Fruit fly (Drosophila melanogaster): ENCODE measurements around the gene Ost48.

Ost48 gene

dm6 chrX:9192429-9192828 lies 34.1 kb upstream of the Ost48 start, which contains the start of gene CG12056 (continued):
- TF ChIP-seq CG30403 (GFP tag; optimal IDR thresholded peaks at IDR 0.05) (no peak), az2 (GFP tag; optimal IDR thresholded peaks at IDR 0.05) (no peak), sim (GFP tag; IDR thresholded peaks at IDR 0.05) (no peak), corto (GFP tag; optimal IDR thresholded peaks at IDR 0.05) (no peak), slbo (GFP tag; IDR thresholded peaks at IDR 0.05) (no peak), CG17186 (GFP tag; optimal IDR thresholded peaks at IDR 0.05) (peak; percentile 91), NFAT (GFP tag; IDR thresholded peaks at IDR 0.05) (no peak), CG11696 (GFP tag; IDR thresholded peaks at IDR 0.05) (no peak), CG18619 (GFP tag; optimal IDR thresholded peaks at IDR 0.05) (no peak), dati (GFP tag; IDR thresholded peaks at IDR 0.05) (no peak), CG11723 (GFP tag; optimal IDR thresholded peaks at IDR 0.05) (no peak), MBD-R2 (GFP tag; IDR thresholded peaks at IDR 0.05) (peak; percentile 55), CG15514 (GFP tag; optimal IDR thresholded peaks at IDR 0.05) (peak; percentile 98), grau (tag; optimal IDR thresholded peaks at IDR 0.05) (peak; percentile 22), CG17568 (GFP tag; optimal IDR thresholded peaks at IDR 0.05) (no peak), Ets65A (GFP tag) (peak; percentile 20), MESR4 (GFP tag; optimal IDR thresholded peaks at IDR 0.05) (peak; percentile 31)

DNA sequence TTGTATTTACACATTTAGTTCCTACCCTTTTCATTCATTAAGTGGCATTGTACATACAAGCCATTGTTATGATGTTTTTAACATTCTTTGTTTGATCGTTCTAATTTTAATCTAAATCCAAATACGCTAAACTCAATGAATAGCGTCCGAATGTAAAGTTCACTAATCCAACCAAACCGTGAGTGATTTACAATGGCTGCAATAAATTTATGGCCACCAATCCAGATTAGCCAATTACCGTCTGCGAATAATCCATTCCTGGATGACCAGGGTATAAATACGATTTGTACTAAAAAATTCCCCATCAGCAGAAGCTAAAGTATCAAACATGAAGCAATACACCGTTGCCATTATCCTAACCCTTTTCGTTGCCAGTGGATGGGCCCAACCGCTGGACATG lies 33.0 kb upstream of the Ost48 start, which contains the start of gene CG12057:
TSS of gene CG12057 (plus strand) at position 301 of the 400 bp plus-strand sequence.
- no peak for TF ChIP-seq jumu (GFP tag; optimal IDR thresholded peaks at IDR 0.05)
- TF ChIP-seq zen (tag; optimal IDR thresholded peaks at IDR 0.05), result no peak
- TF ChIP-seq lmd (GFP tag; IDR thresholded peaks at IDR 0.05), result no peak
- TF ChIP-seq CG4820 (GFP tag; optimal IDR thresholded peaks at IDR 0.05), result no peak
- TF ChIP-seq ind (GFP tag; optimal IDR thresholded peaks at IDR 0.05), result no peak
- TF ChIP-seq CG11085 (GFP tag; IDR thresholded peaks at IDR 0.05), result no peak
- no peak for TF ChIP-seq CG1602 (GFP tag; optimal IDR thresholded peaks at IDR 0.05)
- TF ChIP-seq unc-4 (GFP tag; IDR thresholded peaks at IDR 0.05; ENCODE audit: partially characterized antibody), result no peak
- TF ChIP-seq kni (GFP tag; optimal IDR thresholded peaks at IDR 0.05), result no peak
- no peak for TF ChIP-seq YL-1 (GFP tag; optimal IDR thresholded peaks at IDR 0.05)
- no peak for TF ChIP-seq slou (GFP tag; optimal IDR thresholded peaks at IDR 0.05)
- no peak for TF ChIP-seq CG31224 (GFP tag; IDR thresholded peaks at IDR 0.05)
- no peak for TF ChIP-seq CG13287 (GFP tag; IDR thresholded peaks at IDR 0.05; ENCODE audit: partially characterized antibody)
- no peak for TF ChIP-seq so (GFP tag; IDR thresholded peaks at IDR 0.05)
- TF ChIP-seq MBD-R2 (GFP tag; IDR thresholded peaks at IDR 0.05), result no peak
- TF ChIP-seq trh (GFP tag; optimal IDR thresholded peaks at IDR 0.05), result no peak

DNA sequence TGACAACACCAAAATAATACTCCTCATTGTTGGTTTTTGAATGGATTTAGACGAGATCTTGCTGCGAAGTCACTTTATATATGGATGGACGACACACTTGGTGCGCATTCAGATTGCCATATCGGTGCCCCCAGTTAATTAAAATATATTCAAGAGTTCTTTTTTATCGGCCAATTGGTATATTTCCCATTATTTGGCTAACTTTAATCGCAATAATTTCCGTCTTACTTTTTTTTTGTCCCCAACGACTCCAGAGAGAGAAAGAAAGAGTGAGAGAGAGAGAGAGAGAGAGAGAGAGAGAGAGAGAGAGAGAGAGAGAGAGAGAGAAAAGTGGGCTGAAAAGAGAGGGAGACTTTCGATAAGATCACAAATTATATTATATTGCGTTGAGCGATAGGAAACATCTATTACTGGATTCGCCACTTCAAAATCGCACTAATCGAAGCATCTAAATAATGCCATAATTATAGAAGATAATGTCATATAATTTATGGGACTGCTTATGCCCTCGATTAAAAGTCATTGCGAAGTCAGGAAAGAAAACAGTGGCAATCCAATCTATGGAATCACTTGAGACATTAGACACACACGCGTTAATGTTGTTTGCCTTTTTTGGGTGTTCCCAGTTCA lies 32.4 kb upstream of the Ost48 start, which contains the start of gene CG12115:
TSS of gene CG12115 (minus strand) at position 51 of the 630 bp plus-strand sequence.
- peak; percentile 92 for TF ChIP-seq exex (tag; optimal IDR thresholded peaks at IDR 0.05)
- TF ChIP-seq trh (GFP tag; optimal IDR thresholded peaks at IDR 0.05), result no peak
- TF ChIP-seq CG33213 (GFP tag; optimal IDR thresholded peaks at IDR 0.05), result no peak
- no peak for TF ChIP-seq lab (GFP tag; optimal IDR thresholded peaks at IDR 0.05)
- TF ChIP-seq CG15514 (GFP tag; optimal IDR thresholded peaks at IDR 0.05), result peak; percentile 2
- no peak for TF ChIP-seq HLH3B (GFP tag; IDR thresholded peaks at IDR 0.05)
- no peak for TF ChIP-seq danr (GFP tag; IDR thresholded peaks at IDR 0.05)
- peak in 1 of 2 experiments; percentile 80 for TF ChIP-seq Trl (optimal IDR thresholded peaks at IDR 0.05)
- TF ChIP-seq Trl (GFP tag; optimal IDR thresholded peaks at IDR 0.05), result no peak
- TF ChIP-seq sens (GFP tag), result peak; percentile 32
